Fruit fly (Drosophila melanogaster) whole organism, embryonic: ENCODE data around the gene Rpn9.
A peak's percentile ranks its signal among the peaks of the same experiment; 100 is the strongest.

ENCODE experiments used
- ATbp ChIP-seq: fragments of 200-800 bp; sonication (Bioruptor generic); optimal IDR thresholded peaks from 2 replicates; lab custom pipeline; 2017; ENCODE audit warnings: missing biosample characterization, mild to moderate bottlenecking, missing genetic modification characterization, missing genetic modification reagents
- C15 ChIP-seq: fragments of 200-800 bp; sonication (Bioruptor generic); IDR thresholded peaks from 3 replicates; pipeline ENCODE4 v1.3.6; 2022; ENCODE audit warnings: missing biosample characterization, missing genetic modification characterization
- CG10209 ChIP-seq: fragments of 200-800 bp; sonication (Bioruptor generic); optimal IDR thresholded peaks from 3 replicates; lab custom pipeline; 2017; ENCODE audit warnings: missing biosample characterization, mild to moderate bottlenecking, missing genetic modification characterization, missing genetic modification reagents
- CG10274 ChIP-seq: fragments of 200-800 bp; sonication (Bioruptor generic); optimal IDR thresholded peaks from 3 replicates; lab custom pipeline; 2017; ENCODE audit warnings: missing biosample characterization, mild to moderate bottlenecking, missing genetic modification characterization
- CG10462 ChIP-seq: fragments of 200-800 bp; sonication (Bioruptor generic); optimal IDR thresholded peaks from 2 replicates; lab custom pipeline; 2016; ENCODE audit warnings: missing biosample characterization, missing genetic modification characterization
- CG10565 ChIP-seq: fragments of 200-800 bp; sonication (Bioruptor generic); optimal IDR thresholded peaks from 3 replicates; lab custom pipeline; 2016; ENCODE audit warnings: missing biosample characterization, mild to moderate bottlenecking, missing genetic modification characterization
- CG11398 ChIP-seq: fragments of 200-800 bp; sonication (Bioruptor generic); optimal IDR thresholded peaks from 2 replicates; lab custom pipeline; 2016; ENCODE audit warnings: missing biosample characterization, missing genetic modification characterization
- CG1233 ChIP-seq: fragments of 200-800 bp; sonication (Bioruptor generic); optimal IDR thresholded peaks from 4 replicates; lab custom pipeline; 2018; ENCODE audit warnings: missing biosample characterization, mild to moderate bottlenecking, missing genetic modification characterization
- CG12659 ChIP-seq: fragments of 200-800 bp; sonication (Bioruptor generic); optimal IDR thresholded peaks from 3 replicates; lab custom pipeline; 2017; ENCODE audit warnings: mild to moderate bottlenecking, missing biosample characterization, missing genetic modification reagents, missing genetic modification characterization
- CG13424 ChIP-seq: fragments of 200-800 bp; sonication (Bioruptor generic); optimal IDR thresholded peaks from 2 replicates; lab custom pipeline; 2019; ENCODE audit warnings: missing biosample characterization, mild to moderate bottlenecking, missing genetic modification characterization, moderate library complexity
- CG13894 ChIP-seq: fragments of 200-800 bp; sonication (Bioruptor generic); optimal IDR thresholded peaks from 3 replicates; lab custom pipeline; 2018; ENCODE audit warnings: missing biosample characterization, mild to moderate bottlenecking, missing genetic modification characterization, moderate library complexity
- CG15514 ChIP-seq: fragments of 200-800 bp; sonication (Bioruptor generic); optimal IDR thresholded peaks from 3 replicates; lab custom pipeline; 2017; ENCODE audit warnings: missing biosample characterization, missing genetic modification characterization, mild to moderate bottlenecking, moderate library complexity, missing genetic modification reagents
- CG16813 ChIP-seq: fragments of 200-800 bp; sonication (Bioruptor generic); IDR thresholded peaks from 3 replicates; pipeline ENCODE4 v1.3.6; 2022; ENCODE audit warnings: missing biosample characterization, missing genetic modification characterization; ENCODE audit not compliant: partially characterized antibody
- CG16863 ChIP-seq: fragments of 200-800 bp; sonication (Bioruptor generic); optimal IDR thresholded peaks from 3 replicates; lab custom pipeline; 2016; ENCODE audit warnings: missing biosample characterization, missing genetic modification characterization
- CG2120 ChIP-seq: fragments of 200-800 bp; sonication (Bioruptor generic); optimal IDR thresholded peaks from 3 replicates; lab custom pipeline; 2016; ENCODE audit warnings: missing biosample characterization, missing genetic modification characterization
- CG30431 ChIP-seq: fragments of 200-800 bp; sonication (Bioruptor generic); optimal IDR thresholded peaks from 2 replicates; lab custom pipeline; 2017; ENCODE audit warnings: missing biosample characterization, missing genetic modification characterization
- CG32767 ChIP-seq: fragments of 200-800 bp; sonication (Bioruptor generic); IDR thresholded peaks from 2 replicates; pipeline ENCODE4 v1.3.6; 2022; ENCODE audit warnings: missing biosample characterization, missing genetic modification characterization
- CG6175 ChIP-seq: fragments of 200-800 bp; sonication (Bioruptor generic); IDR thresholded peaks from 3 replicates; pipeline ENCODE4 v1.3.6; 2022; ENCODE audit warnings: missing biosample characterization, missing genetic modification characterization
- CG9727 ChIP-seq: fragments of 200-800 bp; sonication (Bioruptor generic); optimal IDR thresholded peaks from 3 replicates; lab custom pipeline; 2017; ENCODE audit warnings: missing biosample characterization, mild to moderate bottlenecking, missing genetic modification characterization
- Camta ChIP-seq: fragments of 200-800 bp; sonication (Bioruptor generic); optimal IDR thresholded peaks from 2 replicates; lab custom pipeline; 2016; ENCODE audit warnings: missing biosample characterization, missing genetic modification characterization
- Dbx ChIP-seq: fragments of 200-800 bp; sonication (Bioruptor generic); IDR thresholded peaks from 3 replicates; pipeline ENCODE4 v1.3.6; 2022; ENCODE audit warnings: missing biosample characterization, missing genetic modification characterization
- E2f1 ChIP-seq: fragments of 200-800 bp; sonication (Bioruptor generic); IDR thresholded peaks from 2 replicates; pipeline ENCODE4 v1.3.6; 2022; ENCODE audit warnings: missing biosample characterization, missing genetic modification characterization
- Ets97D ChIP-seq: fragments of 200-800 bp; sonication (Bioruptor generic); optimal IDR thresholded peaks from 3 replicates; lab custom pipeline; 2016; ENCODE audit warnings: missing biosample characterization, missing genetic modification characterization
- HLH54F ChIP-seq: fragments of 200-800 bp; sonication (Bioruptor generic); optimal IDR thresholded peaks from 3 replicates; lab custom pipeline; 2016; ENCODE audit warnings: missing biosample characterization, missing genetic modification characterization
- Hr78 ChIP-seq, 2 experiments: fragments of 200-800 bp in 1 of 2; fragments of >200 bp in 1 of 2; sonication (Bioruptor generic) in 1 of 2; optimal IDR thresholded peaks; 2 replicates each; lab custom pipeline; 2017 to 2019; ENCODE audit warnings: missing biosample characterization in 2 of 2, missing genetic modification characterization in 2 of 2, mild to moderate bottlenecking in 1 of 2, moderate library complexity in 1 of 2
- MBD-R2 ChIP-seq: fragments of 200-800 bp; sonication (Bioruptor generic); IDR thresholded peaks from 2 replicates; pipeline ENCODE4 v1.3.6; 2022; ENCODE audit warnings: missing biosample characterization, missing genetic modification characterization
- NfI ChIP-seq: fragments of 200-800 bp; sonication (Bioruptor generic); optimal IDR thresholded peaks from 3 replicates; lab custom pipeline; 2018; ENCODE audit warnings: missing biosample characterization, mild to moderate bottlenecking, missing genetic modification characterization, moderate library complexity
- Oaz ChIP-seq: fragments of 200-800 bp; sonication (Bioruptor generic); IDR thresholded peaks from 2 replicates; pipeline ENCODE4 v1.3.6; 2022; ENCODE audit warnings: missing biosample characterization, missing genetic modification characterization
- Ravus ChIP-seq: fragments of 200-800 bp; sonication (Bioruptor generic); IDR thresholded peaks from 2 replicates; pipeline ENCODE4 v1.3.6; 2022; ENCODE audit warnings: missing biosample characterization, missing genetic modification characterization
- Spps ChIP-seq: fragments of 200-800 bp; sonication (Bioruptor generic); optimal IDR thresholded peaks from 2 replicates; lab custom pipeline; 2018; ENCODE audit warnings: missing biosample characterization, mild to moderate bottlenecking, missing genetic modification characterization
- YL-1 ChIP-seq: fragments of 200-800 bp; sonication (Bioruptor generic); optimal IDR thresholded peaks from 3 replicates; lab custom pipeline; 2017; ENCODE audit warnings: missing biosample characterization, mild to moderate bottlenecking, missing genetic modification characterization
- caup ChIP-seq: fragments of 200-800 bp; sonication (Bioruptor generic); optimal IDR thresholded peaks from 3 replicates; lab custom pipeline; 2017; ENCODE audit warnings: missing biosample characterization, mild to moderate bottlenecking, missing genetic modification characterization, moderate library complexity; ENCODE audit not compliant: severe bottlenecking
- cg ChIP-seq: fragments of 200-800 bp; sonication (Bioruptor generic); optimal IDR thresholded peaks from 3 replicates; lab custom pipeline; 2019; ENCODE audit warnings: missing biosample characterization, mild to moderate bottlenecking, missing genetic modification characterization, moderate library complexity
- chif ChIP-seq, 2 experiments: fragments of 200-800 bp; sonication (Bioruptor generic); optimal IDR thresholded peaks; 3 replicates each; lab custom pipeline; 2016; ENCODE audit warnings: missing biosample characterization in 2 of 2, missing genetic modification characterization in 2 of 2
- chinmo ChIP-seq: fragments of 200-800 bp; sonication (Bioruptor generic); IDR thresholded peaks from 4 replicates; pipeline ENCODE4 v1.3.6; 2022; ENCODE audit warnings: missing biosample characterization, missing genetic modification characterization; ENCODE audit not compliant: partially characterized antibody
- chn ChIP-seq: fragments of 200-800 bp; sonication (Bioruptor generic); optimal IDR thresholded peaks from 2 replicates; lab custom pipeline; 2016; ENCODE audit warnings: missing biosample characterization, missing genetic modification characterization
- dmrt11E ChIP-seq: fragments of 200-800 bp; sonication (Bioruptor generic); optimal IDR thresholded peaks from 3 replicates; lab custom pipeline; 2018; ENCODE audit warnings: missing biosample characterization, mild to moderate bottlenecking, missing genetic modification characterization, moderate library complexity
- ewg ChIP-seq: fragments of 200-800 bp; sonication (Bioruptor generic); optimal IDR thresholded peaks from 3 replicates; lab custom pipeline; 2017; ENCODE audit warnings: mild to moderate bottlenecking, missing biosample characterization, missing genetic modification reagents, missing genetic modification characterization
- fru ChIP-seq: fragments of >200 bp; optimal IDR thresholded peaks from 2 replicates; lab custom pipeline; 2017
- hkb ChIP-seq, 2 experiments: fragments of 200-800 bp in 1 of 2; fragments of >200 bp in 1 of 2; sonication (Bioruptor generic) in 1 of 2; IDR thresholded peaks in 1 of 2; optimal IDR thresholded peaks in 1 of 2; 2 replicates each; pipeline versions ENCODE4 v1.3.6 to Lab custom; 2017 to 2022; ENCODE audit warnings: missing biosample characterization in 1 of 2, missing genetic modification characterization in 1 of 2
- kah ChIP-seq: fragments of 200-800 bp; sonication (Bioruptor generic); optimal IDR thresholded peaks from 2 replicates; lab custom pipeline; 2018; ENCODE audit warnings: missing biosample characterization, mild to moderate bottlenecking, missing genetic modification characterization
- lola ChIP-seq, 3 experiments: fragments of >200 bp in 2 of 3; fragments of 200-800 bp in 1 of 3; sonication (Bioruptor generic) in 1 of 3; optimal IDR thresholded peaks; 2 replicates each; lab custom pipeline; 2017 to 2019; ENCODE audit warnings: missing biosample characterization in 3 of 3, missing genetic modification characterization in 3 of 3, mild to moderate bottlenecking in 1 of 3, moderate library complexity in 1 of 3
- nmo ChIP-seq: fragments of 200-800 bp; sonication (Bioruptor generic); optimal IDR thresholded peaks from 2 replicates; lab custom pipeline; 2018; ENCODE audit warnings: missing biosample characterization, mild to moderate bottlenecking, missing genetic modification characterization, moderate library complexity
- oc ChIP-seq: fragments of 200-800 bp; sonication (Bioruptor generic); optimal IDR thresholded peaks from 2 replicates; lab custom pipeline; 2018; ENCODE audit warnings: missing biosample characterization, mild to moderate bottlenecking, missing genetic modification characterization, moderate library complexity
- pho ChIP-seq: fragments of 200-800 bp; sonication (Bioruptor generic); optimal IDR thresholded peaks from 2 replicates; lab custom pipeline; 2016; ENCODE audit warnings: missing biosample characterization, missing genetic modification characterization
- pros ChIP-seq: fragments of 200-800 bp; sonication (Bioruptor generic); optimal IDR thresholded peaks from 3 replicates; lab custom pipeline; 2019; ENCODE audit warnings: missing biosample characterization, mild to moderate bottlenecking, missing genetic modification characterization, moderate library complexity
- scrt ChIP-seq: fragments of 200-800 bp; sonication (Bioruptor generic); optimal IDR thresholded peaks from 2 replicates; lab custom pipeline; 2018; ENCODE audit warnings: missing biosample characterization, mild to moderate bottlenecking, missing genetic modification characterization, moderate library complexity
- seq ChIP-seq: fragments of 200-800 bp; sonication (Bioruptor generic); IDR thresholded peaks from 2 replicates; pipeline ENCODE4 v1.3.6; 2022; ENCODE audit warnings: missing biosample characterization, missing genetic modification characterization
- stc ChIP-seq: fragments of 200-800 bp; sonication (Bioruptor generic); IDR thresholded peaks from 2 replicates; pipeline ENCODE4 v1.3.6; 2022; ENCODE audit warnings: missing biosample characterization, missing genetic modification characterization
- tx ChIP-seq: fragments of 200-800 bp; sonication (Bioruptor generic); optimal IDR thresholded peaks from 2 replicates; lab custom pipeline; 2016; ENCODE audit warnings: missing biosample characterization, missing genetic modification characterization

Rpn9 gene

dm6 chr3R:23729066-23729465, 4.2 kb downstream of the Rpn9 start (continued):
- TF ChIP-seq cg (GFP tag; lab: Kevin White, UChicago) (no peak), CG10462 (GFP tag; lab: Kevin White, UChicago) (no peak), CG32767 (no peak), Spps (tag; lab: Kevin White, UChicago) (no peak), E2f1 (GFP tag; lab: Robert Waterston, UW) (no peak), lola (GFP tag; optimal IDR thresholded peaks at IDR 0.05; lab: Kevin White, UChicago) (no peak), dmrt11E (peak; percentile 5), CG9727 (GFP tag; lab: Kevin White, UChicago) (peak; percentile 47), CG16813 (GFP tag; lab: Robert Waterston, UW) (no peak), chif (GFP tag; optimal IDR thresholded peaks at IDR 0.05; lab: Kevin White, UChicago) (no peak), CG13424 (no peak), MBD-R2 (no peak), kah (GFP tag; lab: Kevin White, UChicago) (peak; percentile 24), caup (GFP tag; lab: Kevin White, UChicago) (peak; percentile 78), Hr78 (GFP tag; optimal IDR thresholded peaks at IDR 0.05; lab: Kevin White, UChicago) (no peak), Dbx (GFP tag; lab: Robert Waterston, UW) (0 out of 3 replicates have a peak, but pooled peaks have one; percentile 17), CG10565 (GFP tag; lab: Kevin White, UChicago) (no peak), CG10274 (peak; percentile 4), seq (GFP tag; lab: Robert Waterston, UW) (no peak), CG13894 (tag; lab: Kevin White, UChicago) (peak; percentile 73), ATbp (GFP tag; lab: Kevin White, UChicago) (peak; percentile 54), CG1233 (GFP tag; lab: Kevin White, UChicago) (peak; percentile 68), CG10209 (GFP tag; lab: Kevin White, UChicago) (peak; percentile 40), chn (no peak), oc (tag; lab: Kevin White, UChicago) (no peak), HLH54F (GFP tag; lab: Kevin White, UChicago) (no peak), YL-1 (GFP tag; lab: Kevin White, UChicago) (peak; percentile 23), nmo (GFP tag; lab: Kevin White, UChicago) (no peak), Ets97D (GFP tag; lab: Kevin White, UChicago) (no peak), scrt (GFP tag; lab: Kevin White, UChicago) (peak; percentile 46), C15 (GFP tag; lab: Robert Waterston, UW) (no peak), CG15514 (GFP tag; lab: Kevin White, UChicago) (peak; percentile 62), Ravus (GFP tag; lab: Robert Waterston, UW) (no peak), CG16863 (GFP tag; lab: Kevin White, UChicago) (no peak), CG12659 (GFP tag; lab: Kevin White, UChicago) (peak; percentile 29), CG30431 (GFP tag; lab: Kevin White, UChicago) (no peak), tx (no peak), CG11398 (peak; percentile 29), Oaz (no peak), Camta (GFP tag; lab: Kevin White, UChicago) (no peak), ewg (GFP tag; lab: Kevin White, UChicago) (no peak), stc (GFP tag; lab: Robert Waterston, UW) (no peak), fru (lab: Kevin White, UChicago) (no peak), chinmo (GFP tag; lab: Robert Waterston, UW) (0 out of 4 replicates have a peak, but pooled peaks have one; percentile 17), hkb (optimal IDR thresholded peaks at IDR 0.05; lab: Kevin White, UChicago) (no peak), hkb (GFP tag; IDR thresholded peaks at IDR 0.05; lab: Robert Waterston, UW) (peak; percentile 54; the same call in 1 of the 2 replicates), NfI (GFP tag; lab: Kevin White, UChicago) (peak; percentile 8), pho (GFP tag; lab: Kevin White, UChicago) (peak; percentile 52), CG6175 (no peak), pros (GFP tag; lab: Kevin White, UChicago) (no peak), CG2120 (GFP tag; lab: Kevin White, UChicago) (peak; percentile 46)
